Worm (Caenorhabditis elegans) whole organism, L1 larva: ENCODE results near the gene fbxb-13.

Experiments
- ceh-82 ChIP-seq, 3 experiments: fragments of 150-350 bp in 1 of 3; sonication (generic microtip) in 2 of 3; optimal IDR thresholded peaks; 2 replicates each; lab custom pipeline; 2014 to 2017; ENCODE audit warnings: missing biosample characterization in 3 of 3, missing genetic modification characterization in 3 of 3
- egl-27 ChIP-seq, 2 experiments: fragments of 150-350 bp in 1 of 2; sonication (generic microtip); optimal IDR thresholded peaks; 3 replicates each; lab custom pipeline; 2017 to 2018; ENCODE audit warnings: missing biosample characterization in 2 of 2, missing genetic modification characterization in 2 of 2, missing genetic modification reagents in 2 of 2

- no peak for TF ChIP-seq ceh-82 (tag; optimal IDR thresholded peaks at IDR 0.05; lab: Kevin White, UChicago)
- no peak for TF ChIP-seq egl-27 (tag; optimal IDR thresholded peaks at IDR 0.05; lab: Kevin White, UChicago)
Observed at ce11 chrII:1750413-1750812, 37.7 kb upstream of the fbxb-13 start, which contains the start of the genes F36H5.13 and F36H5.8.
